Worm (Caenorhabditis elegans): ENCODE results near the gene gcy-29.

- TF ChIP-seq hmg-4 (GFP tag; optimal IDR thresholded peaks at IDR 0.05), result no peak
- no peak for TF ChIP-seq ceh-36 (tag; optimal IDR thresholded peaks at IDR 0.05)
- TF ChIP-seq tra-4 (tag; optimal IDR thresholded peaks at IDR 0.05), result no peak
- no peak for TF ChIP-seq F13C5.2 (tag; optimal IDR thresholded peaks at IDR 0.05)
- TF ChIP-seq ama-1 (optimal IDR thresholded peaks at IDR 0.05), result no peak
- TF ChIP-seq ceh-13 (GFP tag; optimal IDR thresholded peaks at IDR 0.05), result no peak
- TF ChIP-seq B0310.2 (tag; optimal IDR thresholded peaks at IDR 0.05), result no peak
- TF ChIP-seq hnd-1 (tag; optimal IDR thresholded peaks at IDR 0.05), result no peak
- TF ChIP-seq sea-1 (GFP tag; conservative IDR thresholded peaks at IDR 0.05), result no peak
- TF ChIP-seq flt-1 (GFP tag; IDR thresholded peaks at IDR 0.05), result no peak
- TF ChIP-seq aly-1 (tag; optimal IDR thresholded peaks at IDR 0.05), result no peak
Measured at ce11 chrII:14576429-14576828, 27.8 kb upstream of the gcy-29 start, which contains the start of gene C01G12.13.

Measured in whole organism, early embryonic.